Fruit fly (Drosophila melanogaster): ENCODE data around the gene CG17343.

- TF ChIP-seq Hr39 (GFP tag; optimal IDR thresholded peaks at IDR 0.05) (no peak), CG9139 (GFP tag; optimal IDR thresholded peaks at IDR 0.05) (no peak)
These were observed 43.7 kb downstream of the CG17343 start, which contains the start of gene Lim3 for dm6 chr2L:19108377-19108876.
